Fruit fly (Drosophila melanogaster): Measurements from ENCODE around the gene nom.

nom gene

DNA sequence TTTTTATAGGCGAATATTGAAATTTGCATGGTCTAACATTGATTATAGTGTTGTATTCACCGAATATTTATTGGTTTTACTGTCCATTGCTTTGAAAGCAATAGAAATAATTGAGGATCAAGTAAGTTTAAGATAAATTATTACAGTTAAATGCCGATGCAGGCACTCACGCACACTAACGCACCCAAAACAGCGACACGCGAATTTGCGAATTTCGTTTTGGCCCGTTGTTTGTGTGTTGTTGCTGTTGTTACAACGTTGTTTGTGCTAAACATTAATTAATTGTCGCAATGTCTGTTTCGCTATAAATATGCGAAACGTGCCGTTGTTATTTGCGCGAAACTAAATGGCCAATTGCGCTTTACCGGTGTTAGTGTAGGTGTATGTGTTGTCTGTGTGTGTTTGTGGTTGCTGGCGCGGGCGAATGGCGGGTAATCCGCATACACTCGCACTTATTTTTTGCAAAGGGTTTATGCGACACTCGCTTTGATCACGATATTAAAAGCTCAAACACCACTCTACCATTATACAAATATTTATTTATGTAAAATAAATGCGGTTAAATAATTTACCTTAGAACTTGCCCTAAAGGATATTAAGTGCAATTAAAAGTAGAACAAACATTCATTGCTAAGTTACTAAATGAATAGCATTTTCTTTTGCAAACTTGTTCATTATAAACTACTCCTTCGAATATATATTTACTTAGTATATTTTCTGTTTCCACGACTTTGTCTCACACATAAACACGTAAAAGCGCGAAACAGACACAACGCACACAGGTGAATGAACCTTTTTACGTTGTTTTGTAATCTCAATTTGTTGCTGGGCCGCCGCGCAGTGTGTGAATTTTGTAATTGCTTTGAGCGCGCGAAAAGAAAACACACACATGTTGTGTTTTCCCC is 25.1 kb downstream of the nom start (continued):
- peak; percentile 67 for TF ChIP-seq CG4318 (GFP tag; optimal IDR thresholded peaks at IDR 0.05)
- peak; percentile 74 for TF ChIP-seq achi (GFP tag; optimal IDR thresholded peaks at IDR 0.05)
- peak; percentile 88 for TF ChIP-seq CG15336 (GFP tag; IDR thresholded peaks at IDR 0.05)
- peak; percentile 81 for TF ChIP-seq CG8119 (GFP tag; IDR thresholded peaks at IDR 0.05)
- TF ChIP-seq CG31627 (GFP tag; optimal IDR thresholded peaks at IDR 0.05), result peak; percentile 79
- peak; percentile 86 for TF ChIP-seq OdsH (GFP tag; optimal IDR thresholded peaks at IDR 0.05)
- TF ChIP-seq Ets21C (GFP tag; optimal IDR thresholded peaks at IDR 0.05), result peak; percentile 60
- peak; percentile 87 for TF ChIP-seq topi (GFP tag; optimal IDR thresholded peaks at IDR 0.05)
- TF ChIP-seq CG10631 (GFP tag; optimal IDR thresholded peaks at IDR 0.05), result peak; percentile 72
- peak; percentile 96 for TF ChIP-seq Eip78C (GFP tag)
- peak; percentile 77 for TF ChIP-seq cyc (GFP tag; optimal IDR thresholded peaks at IDR 0.05)
- peak; percentile 86 for TF ChIP-seq eg (GFP tag; IDR thresholded peaks at IDR 0.05)
- TF ChIP-seq esn (GFP tag; optimal IDR thresholded peaks at IDR 0.05), result peak; percentile 90
- TF ChIP-seq CG1621 (tag; optimal IDR thresholded peaks at IDR 0.05), result no peak
- peak; percentile 89 for TF ChIP-seq CG32006 (GFP tag; optimal IDR thresholded peaks at IDR 0.05)
- TF ChIP-seq Gug (GFP tag; IDR thresholded peaks at IDR 0.05), result peak; percentile 50
- TF ChIP-seq Eip93F (GFP tag; optimal IDR thresholded peaks at IDR 0.05), result peak; percentile 59
- TF ChIP-seq CG11902 (GFP tag; optimal IDR thresholded peaks at IDR 0.05), result peak; percentile 52
- TF ChIP-seq Ets96B (tag; optimal IDR thresholded peaks at IDR 0.05), result peak; percentile 64
- TF ChIP-seq CG6854 (GFP tag; optimal IDR thresholded peaks at IDR 0.05), result peak; percentile 33
- TF ChIP-seq Hr4 (GFP tag; optimal IDR thresholded peaks at IDR 0.05), result peak; percentile 80
- TF ChIP-seq svp (GFP tag), result peak; percentile 89

- no peak for TF ChIP-seq achi (GFP tag; optimal IDR thresholded peaks at IDR 0.05)
- TF ChIP-seq CG8632 (GFP tag; optimal IDR thresholded peaks at IDR 0.05), result no peak
- no peak for TF ChIP-seq esn (GFP tag; optimal IDR thresholded peaks at IDR 0.05)
- no peak for TF ChIP-seq CG6808 (GFP tag; optimal IDR thresholded peaks at IDR 0.05)
- TF ChIP-seq Gug (GFP tag; IDR thresholded peaks at IDR 0.05), result no peak
Measured at dm6 chr3R:8748776-8749126, 25.8 kb downstream of the nom start.

DNA sequence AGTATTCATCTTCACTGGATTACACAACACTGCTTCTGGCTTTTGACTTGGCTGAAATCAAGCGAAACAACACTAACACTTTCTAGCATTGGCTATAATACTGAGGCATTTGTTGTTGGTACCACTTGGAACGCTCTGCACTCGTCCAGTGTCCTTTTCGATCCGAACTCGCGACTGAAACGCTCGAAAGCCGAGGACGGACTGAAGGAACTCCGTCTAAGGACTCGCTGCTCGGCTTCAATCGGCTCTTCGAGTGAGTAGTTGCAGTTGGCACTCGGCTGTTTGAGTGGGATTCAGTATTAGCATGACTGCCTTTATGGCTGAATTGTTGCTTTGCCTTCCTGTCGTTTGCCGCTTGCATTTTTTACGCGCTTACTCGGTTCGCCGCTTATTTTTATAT is 45.0 kb downstream of the nom start, which contains the start of the genes CG34135 and CG11768:
Gene CG34135 (minus strand): TSS at position 194 of the 400 bp plus-strand sequence.
Gene CG11768 (minus strand): TSS at position 203 of the 400 bp plus-strand sequence.
- TF ChIP-seq pdm3 (GFP tag; optimal IDR thresholded peaks at IDR 0.05) (no peak), CG32006 (GFP tag; optimal IDR thresholded peaks at IDR 0.05) (no peak), CG8319 (GFP tag; optimal IDR thresholded peaks at IDR 0.05) (no peak), CG11294 (GFP tag; IDR thresholded peaks at IDR 0.05) (no peak), Lpt (GFP tag; optimal IDR thresholded peaks at IDR 0.05) (no peak), Sox15 (GFP tag; optimal IDR thresholded peaks at IDR 0.05) (no peak)

DNA sequence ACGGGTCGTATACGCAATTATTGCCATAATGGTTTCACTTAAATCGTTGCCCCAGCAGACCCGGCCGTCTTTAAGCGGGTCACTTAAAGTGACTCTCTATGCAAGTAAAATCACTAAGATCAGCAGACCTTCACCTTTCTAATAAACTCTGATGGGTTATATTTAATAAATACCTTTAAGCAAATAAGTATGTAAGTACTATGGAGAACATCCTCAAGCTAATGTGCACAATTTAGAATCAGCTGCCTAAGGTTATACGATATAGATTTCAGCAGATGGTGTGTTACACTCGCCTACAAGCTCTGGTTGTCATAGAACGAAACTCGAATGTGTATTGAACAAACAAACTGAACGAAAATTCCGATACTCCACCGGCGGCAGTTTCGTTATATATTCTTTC is 46.1 kb downstream of the nom start, which contains the start of gene CG8236:
Gene CG8236 (plus strand): TSS at position 301 of the 400 bp plus-strand sequence.
- TF ChIP-seq CG10631 (GFP tag; optimal IDR thresholded peaks at IDR 0.05) (no peak), Hr39 (GFP tag; optimal IDR thresholded peaks at IDR 0.05) (no peak), salr (GFP tag; optimal IDR thresholded peaks at IDR 0.05) (no peak), vri (GFP tag; optimal IDR thresholded peaks at IDR 0.05) (no peak), CG6854 (GFP tag; optimal IDR thresholded peaks at IDR 0.05) (no peak), CG7368 (GFP tag; optimal IDR thresholded peaks at IDR 0.05) (no peak), cyc (GFP tag; optimal IDR thresholded peaks at IDR 0.05) (no peak), CG6276 (GFP tag; optimal IDR thresholded peaks at IDR 0.05) (no peak), eg (GFP tag; IDR thresholded peaks at IDR 0.05) (no peak), Blimp-1 (GFP tag; optimal IDR thresholded peaks at IDR 0.05) (no peak), spab (GFP tag; optimal IDR thresholded peaks at IDR 0.05) (no peak), Ets96B (tag; optimal IDR thresholded peaks at IDR 0.05) (no peak), fd59A (GFP tag; optimal IDR thresholded peaks at IDR 0.05) (no peak), acj6 (GFP tag; optimal IDR thresholded peaks at IDR 0.05) (no peak), CG8632 (GFP tag; optimal IDR thresholded peaks at IDR 0.05) (no peak), Hr38 (GFP tag; optimal IDR thresholded peaks at IDR 0.05) (no peak), Met (GFP tag; optimal IDR thresholded peaks at IDR 0.05) (no peak), Ets21C (GFP tag; optimal IDR thresholded peaks at IDR 0.05) (no peak)

Data from whole organism, prepupa.